Fruit fly (Drosophila melanogaster): ENCODE measurements around the gene CG11590.

The CG11590 gene

DNA sequence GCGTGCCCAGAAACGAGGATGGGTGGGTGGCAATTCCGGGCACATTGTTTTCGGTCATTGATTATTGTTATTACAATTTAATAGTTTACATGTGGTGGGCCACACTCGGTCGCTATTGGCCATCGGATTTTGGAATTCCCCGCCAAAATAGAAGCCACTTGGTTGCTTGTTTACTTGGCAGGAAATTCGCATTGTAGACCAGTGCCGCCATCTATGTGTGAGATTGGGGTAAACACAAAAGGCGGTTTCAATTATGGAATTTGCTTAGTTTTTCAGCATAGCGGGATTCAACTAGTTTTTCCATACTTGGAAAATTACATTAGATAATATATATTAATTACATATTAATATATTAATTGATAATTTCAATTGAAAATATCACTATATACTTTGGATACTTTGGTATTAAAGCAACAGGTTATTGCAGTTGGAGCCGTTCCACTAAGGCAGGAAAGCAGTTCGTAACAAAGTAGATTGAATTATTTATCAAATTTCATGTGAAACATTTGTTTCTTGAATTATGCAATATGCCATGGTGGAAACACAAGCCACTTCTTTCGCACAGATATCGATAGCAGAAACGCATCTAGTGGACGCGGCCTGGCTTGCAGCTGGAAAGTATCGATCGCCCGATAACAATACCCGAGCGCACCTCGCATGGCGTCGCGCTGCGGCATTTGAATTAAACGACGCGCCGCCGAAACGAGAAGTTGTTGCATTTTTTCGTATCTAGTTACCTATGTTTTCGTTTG lies 47.2 kb downstream of the CG11590 start, which contains the start of gene mud (continued):
- TF ChIP-seq CG10209 (GFP tag; optimal IDR thresholded peaks at IDR 0.05) (peak; percentile 44), CG9797 (GFP tag; optimal IDR thresholded peaks at IDR 0.05) (peak; percentile 30), CG9727 (GFP tag; optimal IDR thresholded peaks at IDR 0.05) (peak; percentile 37), CG3163 (GFP tag; optimal IDR thresholded peaks at IDR 0.05) (no peak), tgo (GFP tag; IDR thresholded peaks at IDR 0.05) (no peak; the same call in 2 of the 3 replicates), Nf-YB (GFP tag; optimal IDR thresholded peaks at IDR 0.05) (no peak), Sry-β (GFP tag; optimal IDR thresholded peaks at IDR 0.05) (peak; percentile 1), CG11723 (GFP tag; optimal IDR thresholded peaks at IDR 0.05) (no peak), HHEX (GFP tag; optimal IDR thresholded peaks at IDR 0.05) (no peak), da (GFP tag; optimal IDR thresholded peaks at IDR 0.05) (no peak), Hmr (GFP tag; optimal IDR thresholded peaks at IDR 0.05) (no peak), dm (GFP tag; optimal IDR thresholded peaks at IDR 0.05) (no peak), CG43689 (GFP tag; IDR thresholded peaks at IDR 0.05) (no peak), eve (GFP tag; optimal IDR thresholded peaks at IDR 0.05) (no peak), maf-S (GFP tag; optimal IDR thresholded peaks at IDR 0.05) (no peak), CG17186 (GFP tag; optimal IDR thresholded peaks at IDR 0.05) (peak; percentile 43), CG17829 (tag; optimal IDR thresholded peaks at IDR 0.05) (peak; percentile 53), CG7963 (GFP tag; IDR thresholded peaks at IDR 0.05; ENCODE audit: partially characterized antibody) (peak; percentile 56; the same call in 2 of the 3 replicates), sr (GFP tag; IDR thresholded peaks at IDR 0.05) (no peak), al (GFP tag; IDR thresholded peaks at IDR 0.05) (no peak), CG17328 (GFP tag; IDR thresholded peaks at IDR 0.05) (no peak), C15 (GFP tag; IDR thresholded peaks at IDR 0.05) (no peak), Deaf1 (tag; optimal IDR thresholded peaks at IDR 0.05) (peak; percentile 47), ftz-f1 (GFP tag; optimal IDR thresholded peaks at IDR 0.05) (no peak), vfl (GFP tag; optimal IDR thresholded peaks at IDR 0.05) (no peak), wor (GFP tag; IDR thresholded peaks at IDR 0.05) (no peak), mam (GFP tag; optimal IDR thresholded peaks at IDR 0.05) (peak; percentile 23), CG6765 (GFP tag; optimal IDR thresholded peaks at IDR 0.05) (no peak), Mes4 (GFP tag; optimal IDR thresholded peaks at IDR 0.05) (no peak), Dll (GFP tag; IDR thresholded peaks at IDR 0.05; ENCODE audit: partially characterized antibody) (peak; percentile 67), sisA (GFP tag; IDR thresholded peaks at IDR 0.05) (0 out of 2 replicates have a peak, but pooled peaks have one; percentile 30), CG10321 (GFP tag; IDR thresholded peaks at IDR 0.05) (no peak), az2 (GFP tag; optimal IDR thresholded peaks at IDR 0.05) (peak; percentile 18), ttk (GFP tag; IDR thresholded peaks at IDR 0.05) (peak; percentile 29; the same call in 1 of the 2 replicates), CG6175 (GFP tag; IDR thresholded peaks at IDR 0.05) (no peak), unc-4 (GFP tag; IDR thresholded peaks at IDR 0.05; ENCODE audit: partially characterized antibody) (peak; percentile 54), CG12659 (GFP tag; optimal IDR thresholded peaks at IDR 0.05) (peak; percentile 25), Chrac-16 (GFP tag; optimal IDR thresholded peaks at IDR 0.05) (no peak), fd96Cb (tag; optimal IDR thresholded peaks at IDR 0.05) (no peak), jigr1 (GFP tag; IDR thresholded peaks at IDR 0.05) (no peak), CG10267 (tag; optimal IDR thresholded peaks at IDR 0.05) (peak; percentile 46), CG31441 (GFP tag; IDR thresholded peaks at IDR 0.05) (no peak), Sry-δ (GFP tag; optimal IDR thresholded peaks at IDR 0.05) (peak; percentile 69), vnd (GFP tag; IDR thresholded peaks at IDR 0.05; ENCODE audit: partially characterized antibody) (peak; percentile 74), bowl (GFP tag; IDR thresholded peaks at IDR 0.05) (no peak), Dad (GFP tag; optimal IDR thresholded peaks at IDR 0.05) (no peak), CG3838 (GFP tag; optimal IDR thresholded peaks at IDR 0.05) (no peak), lola (GFP tag; optimal IDR thresholded peaks at IDR 0.05) (peak in 1 of 3 experiments; percentile 41), bsh (GFP tag; optimal IDR thresholded peaks at IDR 0.05) (peak in 1 of 2 experiments; percentile 50)

Data from whole organism, embryonic.